Worm (Caenorhabditis elegans) whole organism, mixed stage, embryonic: ENCODE results near the gene lys-4.
A peak's percentile ranks its signal among the peaks of the same experiment; 100 is the strongest.

Experiments
- M03D4.4 ChIP-seq: sonication (generic microtip); optimal IDR thresholded peaks from 2 replicates; lab custom pipeline; 2017; ENCODE audit warnings: mild to moderate bottlenecking, missing genetic modification characterization, missing compliant biosample characterization
- bed-3 ChIP-seq: fragments of 200-800 bp; sonication (Bioruptor generic); optimal IDR thresholded peaks from 3 replicates; lab custom pipeline; 2018; ENCODE audit warnings: mild to moderate bottlenecking, missing genetic modification characterization, moderate library complexity, missing compliant biosample characterization
- blmp-1 ChIP-seq: fragments of 150-350 bp; optimal IDR thresholded peaks from 2 replicates; lab custom pipeline; 2014; ENCODE audit warnings: missing biosample characterization, missing genetic modification characterization
- ceh-39 ChIP-seq: fragments of 150-350 bp; optimal IDR thresholded peaks from 2 replicates; lab custom pipeline; 2014; ENCODE audit warnings: missing biosample characterization, missing genetic modification characterization
- ceh-43 ChIP-seq: fragments of 200-800 bp; sonication (Bioruptor generic); optimal IDR thresholded peaks from 2 replicates; lab custom pipeline; 2018; ENCODE audit warnings: mild to moderate bottlenecking, missing genetic modification characterization, moderate library complexity, missing compliant biosample characterization
- ceh-83 ChIP-seq: fragments of 200-800 bp; sonication (Bioruptor generic); optimal IDR thresholded peaks from 2 replicates; lab custom pipeline; 2018; ENCODE audit warnings: mild to moderate bottlenecking, missing genetic modification characterization, missing compliant biosample characterization
- ces-1 ChIP-seq: fragments of 150-350 bp; optimal IDR thresholded peaks from 2 replicates; lab custom pipeline; 2014; ENCODE audit warnings: missing biosample characterization, missing genetic modification reagents, missing genetic modification characterization
- cnd-1 ChIP-seq: fragments of 200-800 bp; sonication (Bioruptor generic); optimal IDR thresholded peaks from 2 replicates; lab custom pipeline; 2018; ENCODE audit warnings: mild to moderate bottlenecking, missing genetic modification characterization, missing compliant biosample characterization
- drap-1 ChIP-seq: fragments of 200-800 bp; sonication (Bioruptor generic); optimal IDR thresholded peaks from 3 replicates; lab custom pipeline; 2018; ENCODE audit warnings: mild to moderate bottlenecking, missing genetic modification characterization, missing compliant biosample characterization
- elt-1 ChIP-seq: sonication (generic microtip); optimal IDR thresholded peaks from 2 replicates; lab custom pipeline; 2017; ENCODE audit warnings: missing genetic modification characterization, mild to moderate bottlenecking, missing compliant biosample characterization, antibody characterized with exemption, moderate library complexity, borderline replicate concordance; ENCODE audit not compliant: insufficient read depth
- elt-3 ChIP-seq: fragments of 150-350 bp; optimal IDR thresholded peaks from 2 replicates; lab custom pipeline; 2014; ENCODE audit warnings: missing biosample characterization, missing genetic modification characterization
- flh-1 ChIP-seq: fragments of 200-800 bp; sonication (Bioruptor generic); optimal IDR thresholded peaks from 2 replicates; lab custom pipeline; 2018; ENCODE audit warnings: mild to moderate bottlenecking, missing genetic modification characterization, moderate library complexity, missing compliant biosample characterization
- ham-2 ChIP-seq: fragments of 200-800 bp; sonication (Bioruptor generic); optimal IDR thresholded peaks from 2 replicates; lab custom pipeline; 2018; ENCODE audit warnings: mild to moderate bottlenecking, missing genetic modification characterization, missing compliant biosample characterization
- hlh-1 ChIP-seq: fragments of 150-350 bp; optimal IDR thresholded peaks from 2 replicates; lab custom pipeline; 2014; ENCODE audit warnings: missing biosample characterization, missing genetic modification reagents, missing genetic modification characterization
- lin-32 ChIP-seq: fragments of 200-800 bp; sonication (Bioruptor generic); optimal IDR thresholded peaks from 2 replicates; lab custom pipeline; 2018; ENCODE audit warnings: mild to moderate bottlenecking, missing genetic modification characterization, missing compliant biosample characterization
- lsy-2 ChIP-seq: fragments of 150-350 bp; optimal IDR thresholded peaks from 2 replicates; lab custom pipeline; 2014; ENCODE audit warnings: missing biosample characterization, missing genetic modification characterization
- mab-5 ChIP-seq: fragments of 150-350 bp; optimal IDR thresholded peaks from 2 replicates; lab custom pipeline; 2014; ENCODE audit warnings: missing biosample characterization, missing genetic modification characterization
- mep-1 ChIP-seq: fragments of 150-350 bp; optimal IDR thresholded peaks from 2 replicates; lab custom pipeline; 2017; ENCODE audit warnings: missing biosample characterization, missing genetic modification reagents, missing genetic modification characterization, inconsistent platforms
- mls-2 ChIP-seq: sonication (generic microtip); optimal IDR thresholded peaks from 2 replicates; lab custom pipeline; 2016; ENCODE audit warnings: mild to moderate bottlenecking, missing genetic modification characterization, moderate library complexity, missing compliant biosample characterization
- nhr-12 ChIP-seq: fragments of 150-350 bp; optimal IDR thresholded peaks from 2 replicates; lab custom pipeline; 2014; ENCODE audit warnings: missing biosample characterization, missing genetic modification characterization
- nhr-2 ChIP-seq: fragments of 150-350 bp; optimal IDR thresholded peaks from 2 replicates; lab custom pipeline; 2014; ENCODE audit warnings: missing biosample characterization, missing genetic modification characterization
- nhr-28 ChIP-seq: fragments of 150-350 bp; optimal IDR thresholded peaks from 2 replicates; lab custom pipeline; 2014; ENCODE audit warnings: missing biosample characterization, missing genetic modification characterization
- nhr-76 ChIP-seq: sonication (generic microtip); optimal IDR thresholded peaks from 2 replicates; lab custom pipeline; 2017; ENCODE audit warnings: missing biosample characterization, missing genetic modification characterization
- snpc-4 ChIP-seq: fragments of 150-350 bp; optimal IDR thresholded peaks from 2 replicates; lab custom pipeline; 2014; ENCODE audit warnings: missing biosample characterization, missing genetic modification characterization
- sptf-1 ChIP-seq: sonication (generic microtip); optimal IDR thresholded peaks from 2 replicates; lab custom pipeline; 2017; ENCODE audit warnings: mild to moderate bottlenecking, missing genetic modification characterization, moderate library complexity, missing compliant biosample characterization
- unc-120 ChIP-seq: sonication (generic microtip); optimal IDR thresholded peaks from 2 replicates; lab custom pipeline; 2017; ENCODE audit warnings: missing genetic modification characterization, missing compliant biosample characterization; ENCODE audit not compliant: poor library complexity, severe bottlenecking

The lys-4 gene

ce11 chrIV:11651965-11652453 lies 29.0 kb upstream of the lys-4 start, which contains the start of the genes acl-3 and ndub-6:
Gene acl-3 (minus strand): TSS chrIV:11652023.
Gene ndub-6 (plus strand): TSS chrIV:11652403.
- TF ChIP-seq ceh-39 (tag; lab: Kevin White, UChicago) (no peak), lin-32 (no peak)
- TF ChIP-seq, all 35 proteins: peak for 0

ce11 chrIV:11650344-11650743 lies 27.4 kb upstream of the lys-4 start:
- TF ChIP-seq mep-1 (tag; lab: Kevin White, UChicago) (no peak), cnd-1 (tag; lab: Kevin White, UChicago) (no peak), lsy-2 (tag; lab: Kevin White, UChicago) (no peak), nhr-28 (no peak), nhr-12 (no peak), flh-1 (no peak)

- TF ChIP-seq M03D4.4: no peak
- TF ChIP-seq hlh-1 (tag; lab: Kevin White, UChicago): peak; percentile 15
- no peak for TF ChIP-seq lsy-2 (tag; lab: Kevin White, UChicago)
Observed at ce11 chrIV:11649031-11649430, 26.1 kb upstream of the lys-4 start, which contains the start of gene ZK809.8. Gene ZK809.8 (minus strand): TSS chrIV:11649064.

- TF ChIP-seq ceh-83 (no peak), hlh-1 (tag; lab: Kevin White, UChicago) (peak; percentile 17)
Observed at ce11 chrIV:11646908-11647307, 23.9 kb upstream of the lys-4 start.

- TF ChIP-seq lin-32 (no peak), mab-5 (tag; lab: Kevin White, UChicago) (no peak), lsy-2 (tag; lab: Kevin White, UChicago) (no peak), bed-3 (GFP tag; lab: Kevin White, UChicago) (no peak)
Observed at ce11 chrIV:11645354-11645753, 22.4 kb upstream of the lys-4 start.

- TF ChIP-seq ceh-43 (GFP tag; lab: Kevin White, UChicago): no peak
- TF ChIP-seq nhr-76: no peak
- TF ChIP-seq M03D4.4: no peak
- no peak for TF ChIP-seq snpc-4 (tag; lab: Kevin White, UChicago)
- no peak for TF ChIP-seq drap-1 (GFP tag; lab: Kevin White, UChicago)
- no peak for TF ChIP-seq blmp-1 (tag; lab: Kevin White, UChicago)
- TF ChIP-seq unc-120: no peak
Observed at ce11 chrIV:11644705-11645104, 21.7 kb upstream of the lys-4 start.

ce11 chrIV:11643829-11644228 lies 20.9 kb upstream of the lys-4 start, which contains the start of gene prx-2:
Gene prx-2 (plus strand): TSS chrIV:11644129.
- TF ChIP-seq nhr-28: no peak
- no peak for TF ChIP-seq nhr-2

ce11 chrIV:11641802-11642201 lies 18.8 kb upstream of the lys-4 start, which contains the start of gene ZK809.1:
Gene ZK809.1 (plus strand): TSS chrIV:11642102.
- TF ChIP-seq mep-1 (tag; lab: Kevin White, UChicago) (no peak), mls-2 (tag; lab: Kevin White, UChicago) (no peak), ceh-83 (no peak), unc-120 (no peak), M03D4.4 (no peak), elt-1 (tag; lab: Kevin White, UChicago) (no peak), elt-3 (tag; lab: Kevin White, UChicago) (no peak), ceh-39 (tag; lab: Kevin White, UChicago) (no peak), nhr-12 (no peak), flh-1 (no peak), cnd-1 (tag; lab: Kevin White, UChicago) (no peak), snpc-4 (tag; lab: Kevin White, UChicago) (no peak), ces-1 (GFP tag; lab: Kevin White, UChicago) (no peak), ceh-43 (GFP tag; lab: Kevin White, UChicago) (no peak), blmp-1 (tag; lab: Kevin White, UChicago) (no peak), lin-32 (no peak), ham-2 (no peak), sptf-1 (no peak), nhr-2 (no peak)
- TF ChIP-seq, all 35 proteins: peak for 0
